Worm (Caenorhabditis elegans) whole organism, mixed stage, embryonic: ENCODE results near the gene M03B6.4.

Source experiments
- bed-3 ChIP-seq: fragments of 200-800 bp; sonication (Bioruptor generic); optimal IDR thresholded peaks from 3 replicates; lab custom pipeline; 2018; ENCODE audit warnings: mild to moderate bottlenecking, missing genetic modification characterization, moderate library complexity, missing compliant biosample characterization
- blmp-1 ChIP-seq: fragments of 150-350 bp; optimal IDR thresholded peaks from 2 replicates; lab custom pipeline; 2014; ENCODE audit warnings: missing biosample characterization, missing genetic modification characterization
- ceh-39 ChIP-seq: fragments of 150-350 bp; optimal IDR thresholded peaks from 2 replicates; lab custom pipeline; 2014; ENCODE audit warnings: missing biosample characterization, missing genetic modification characterization
- ceh-43 ChIP-seq: fragments of 200-800 bp; sonication (Bioruptor generic); optimal IDR thresholded peaks from 2 replicates; lab custom pipeline; 2018; ENCODE audit warnings: mild to moderate bottlenecking, missing genetic modification characterization, moderate library complexity, missing compliant biosample characterization
- ceh-83 ChIP-seq: fragments of 200-800 bp; sonication (Bioruptor generic); optimal IDR thresholded peaks from 2 replicates; lab custom pipeline; 2018; ENCODE audit warnings: mild to moderate bottlenecking, missing genetic modification characterization, missing compliant biosample characterization
- ces-1 ChIP-seq: fragments of 150-350 bp; optimal IDR thresholded peaks from 2 replicates; lab custom pipeline; 2014; ENCODE audit warnings: missing biosample characterization, missing genetic modification reagents, missing genetic modification characterization
- cnd-1 ChIP-seq: fragments of 200-800 bp; sonication (Bioruptor generic); optimal IDR thresholded peaks from 2 replicates; lab custom pipeline; 2018; ENCODE audit warnings: mild to moderate bottlenecking, missing genetic modification characterization, missing compliant biosample characterization
- drap-1 ChIP-seq: fragments of 200-800 bp; sonication (Bioruptor generic); optimal IDR thresholded peaks from 3 replicates; lab custom pipeline; 2018; ENCODE audit warnings: mild to moderate bottlenecking, missing genetic modification characterization, missing compliant biosample characterization
- elt-1 ChIP-seq: sonication (generic microtip); optimal IDR thresholded peaks from 2 replicates; lab custom pipeline; 2017; ENCODE audit warnings: missing genetic modification characterization, mild to moderate bottlenecking, missing compliant biosample characterization, antibody characterized with exemption, moderate library complexity, borderline replicate concordance; ENCODE audit not compliant: insufficient read depth
- elt-3 ChIP-seq: fragments of 150-350 bp; optimal IDR thresholded peaks from 2 replicates; lab custom pipeline; 2014; ENCODE audit warnings: missing biosample characterization, missing genetic modification characterization
- flh-1 ChIP-seq: fragments of 200-800 bp; sonication (Bioruptor generic); optimal IDR thresholded peaks from 2 replicates; lab custom pipeline; 2018; ENCODE audit warnings: mild to moderate bottlenecking, missing genetic modification characterization, moderate library complexity, missing compliant biosample characterization
- hlh-1 ChIP-seq: fragments of 150-350 bp; optimal IDR thresholded peaks from 2 replicates; lab custom pipeline; 2014; ENCODE audit warnings: missing biosample characterization, missing genetic modification reagents, missing genetic modification characterization
- lin-13 ChIP-seq: fragments of 150-350 bp; optimal IDR thresholded peaks from 2 replicates; lab custom pipeline; 2014; ENCODE audit warnings: missing biosample characterization, missing genetic modification characterization
- lin-32 ChIP-seq: fragments of 200-800 bp; sonication (Bioruptor generic); optimal IDR thresholded peaks from 2 replicates; lab custom pipeline; 2018; ENCODE audit warnings: mild to moderate bottlenecking, missing genetic modification characterization, missing compliant biosample characterization
- lsy-2 ChIP-seq: fragments of 150-350 bp; optimal IDR thresholded peaks from 2 replicates; lab custom pipeline; 2014; ENCODE audit warnings: missing biosample characterization, missing genetic modification characterization
- mep-1 ChIP-seq: fragments of 150-350 bp; optimal IDR thresholded peaks from 2 replicates; lab custom pipeline; 2017; ENCODE audit warnings: missing biosample characterization, missing genetic modification reagents, missing genetic modification characterization, inconsistent platforms
- mls-2 ChIP-seq: sonication (generic microtip); optimal IDR thresholded peaks from 2 replicates; lab custom pipeline; 2016; ENCODE audit warnings: mild to moderate bottlenecking, missing genetic modification characterization, moderate library complexity, missing compliant biosample characterization
- nhr-12 ChIP-seq: fragments of 150-350 bp; optimal IDR thresholded peaks from 2 replicates; lab custom pipeline; 2014; ENCODE audit warnings: missing biosample characterization, missing genetic modification characterization
- nhr-2 ChIP-seq: fragments of 150-350 bp; optimal IDR thresholded peaks from 2 replicates; lab custom pipeline; 2014; ENCODE audit warnings: missing biosample characterization, missing genetic modification characterization
- nhr-237 ChIP-seq: fragments of 150-350 bp; optimal IDR thresholded peaks from 2 replicates; lab custom pipeline; 2014; ENCODE audit warnings: missing biosample characterization, missing genetic modification characterization
- nhr-28 ChIP-seq: fragments of 150-350 bp; optimal IDR thresholded peaks from 2 replicates; lab custom pipeline; 2014; ENCODE audit warnings: missing biosample characterization, missing genetic modification characterization
- nhr-76 ChIP-seq: sonication (generic microtip); optimal IDR thresholded peaks from 2 replicates; lab custom pipeline; 2017; ENCODE audit warnings: missing biosample characterization, missing genetic modification characterization
- pha-4 ChIP-seq: fragments of 150-350 bp; optimal IDR thresholded peaks from 2 replicates; lab custom pipeline; 2018; ENCODE audit warnings: missing biosample characterization, missing genetic modification reagents, missing genetic modification characterization
- sem-2 ChIP-seq: fragments of 200-800 bp; sonication (Bioruptor generic); optimal IDR thresholded peaks from 2 replicates; lab custom pipeline; 2018; ENCODE audit warnings: mild to moderate bottlenecking, missing genetic modification characterization, missing compliant biosample characterization
- snpc-4 ChIP-seq: fragments of 150-350 bp; optimal IDR thresholded peaks from 2 replicates; lab custom pipeline; 2014; ENCODE audit warnings: missing biosample characterization, missing genetic modification characterization
- tbx-8 ChIP-seq: fragments of 200-800 bp; sonication (Bioruptor generic); optimal IDR thresholded peaks from 2 replicates; lab custom pipeline; 2018; ENCODE audit warnings: mild to moderate bottlenecking, missing genetic modification characterization, moderate library complexity, missing compliant biosample characterization
- unc-120 ChIP-seq: sonication (generic microtip); optimal IDR thresholded peaks from 2 replicates; lab custom pipeline; 2017; ENCODE audit warnings: missing genetic modification characterization, missing compliant biosample characterization; ENCODE audit not compliant: poor library complexity, severe bottlenecking
- unc-39 ChIP-seq: fragments of 150-350 bp; optimal IDR thresholded peaks from 2 replicates; lab custom pipeline; 2014; ENCODE audit warnings: missing biosample characterization, missing genetic modification characterization
- ztf-11 ChIP-seq: fragments of 150-350 bp; optimal IDR thresholded peaks from 2 replicates; lab custom pipeline; 2014; ENCODE audit warnings: missing biosample characterization, missing genetic modification characterization

Gene M03B6.4

DNA sequence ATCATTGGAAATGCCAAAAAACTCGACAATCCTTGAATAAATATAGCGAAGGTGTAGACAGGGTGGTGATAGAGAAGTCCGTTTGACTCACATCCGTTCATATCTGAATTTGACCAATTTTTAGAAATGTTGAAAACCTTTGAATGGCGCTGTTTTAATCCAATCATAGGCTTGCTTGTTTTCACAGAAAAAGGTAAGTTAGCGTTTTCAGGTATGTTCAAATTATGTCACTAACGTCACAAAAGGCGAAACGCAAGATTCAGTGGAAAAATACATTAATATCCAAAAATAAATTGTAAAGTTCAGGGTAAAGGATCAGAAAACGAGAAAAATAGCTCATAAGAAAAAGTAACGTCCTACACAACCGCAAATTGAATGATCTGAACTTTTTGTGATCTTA is 41.4 kb downstream of the M03B6.4 start, which contains the start of gene sra-38:
sra-38 (minus strand) TSS at position 101 of the 400 bp plus-strand sequence.
- TF ChIP-seq nhr-237 (tag; lab: Kevin White, UChicago) (no peak), elt-1 (no peak), lin-32 (no peak), lsy-2 (no peak), lin-13 (tag; lab: Kevin White, UChicago) (no peak), pha-4 (tag; lab: Kevin White, UChicago) (no peak), unc-39 (no peak), drap-1 (GFP tag; lab: Kevin White, UChicago) (no peak), ztf-11 (tag; lab: Kevin White, UChicago) (no peak), unc-120 (tag; lab: Kevin White, UChicago) (no peak), flh-1 (GFP tag; lab: Kevin White, UChicago) (no peak), cnd-1 (tag; lab: Kevin White, UChicago) (no peak), blmp-1 (no peak), nhr-2 (no peak)
- TF ChIP-seq, all 35 proteins: peak for 0

DNA sequence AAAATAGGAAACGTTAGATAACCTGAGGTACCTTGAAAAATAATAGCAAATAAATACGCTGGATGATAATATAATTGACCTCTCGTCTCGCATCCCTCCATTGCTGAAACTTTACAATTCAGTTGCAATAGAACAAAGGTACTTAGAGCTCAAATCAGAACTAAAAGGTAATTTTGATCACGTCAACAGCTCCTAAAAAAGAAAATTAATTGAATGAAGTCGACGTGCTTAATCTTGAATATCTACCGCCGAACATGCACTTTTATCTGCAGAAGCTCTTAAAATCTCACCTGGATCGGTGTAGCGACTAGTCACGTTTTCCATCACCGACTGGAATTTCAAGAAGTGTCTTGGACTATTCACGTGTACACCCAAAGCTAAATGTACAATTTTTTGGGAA is 44.7 kb downstream of the M03B6.4 start, which contains the start of gene sra-39:
sra-39 (minus strand) TSS at position 101 of the 400 bp plus-strand sequence.
- TF ChIP-seq ces-1 (GFP tag; lab: Kevin White, UChicago) (no peak), flh-1 (GFP tag; lab: Kevin White, UChicago) (no peak), snpc-4 (tag; lab: Kevin White, UChicago) (no peak), nhr-76 (tag; lab: Kevin White, UChicago) (no peak)

DNA sequence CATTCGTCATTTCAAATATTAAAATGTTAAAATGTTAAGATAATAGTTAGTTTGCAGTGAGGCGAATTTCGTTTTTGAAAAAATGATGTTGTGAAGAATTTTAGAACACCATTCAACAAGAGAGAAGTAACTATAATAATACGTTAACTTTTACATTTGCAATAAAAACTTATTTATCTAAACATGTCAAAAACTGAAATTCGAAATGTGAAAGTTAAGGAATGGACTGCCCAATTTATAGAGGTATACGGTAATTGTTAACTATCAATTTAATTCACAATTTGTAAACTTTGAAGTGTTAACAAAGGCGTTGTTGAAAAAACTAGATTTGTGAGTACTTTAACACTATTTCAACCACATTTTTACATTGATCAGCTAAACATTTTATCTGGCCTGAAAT is 45.1 kb downstream of the M03B6.4 start:
- TF ChIP-seq tbx-8 (GFP tag; lab: Kevin White, UChicago) (no peak), ceh-39 (tag; lab: Kevin White, UChicago) (no peak), unc-120 (tag; lab: Kevin White, UChicago) (no peak), bed-3 (GFP tag; lab: Kevin White, UChicago) (no peak), sem-2 (GFP tag; lab: Kevin White, UChicago) (no peak), mep-1 (tag; lab: Kevin White, UChicago) (no peak)

- no peak for TF ChIP-seq tbx-8 (GFP tag; lab: Kevin White, UChicago)
- no peak for TF ChIP-seq snpc-4 (tag; lab: Kevin White, UChicago)
- TF ChIP-seq ceh-43 (GFP tag; lab: Kevin White, UChicago), result no peak
- no peak for TF ChIP-seq unc-39
- no peak for TF ChIP-seq mls-2 (tag; lab: Kevin White, UChicago)
- no peak for TF ChIP-seq ceh-83 (GFP tag; lab: Kevin White, UChicago)
- TF ChIP-seq nhr-28 (tag; lab: Kevin White, UChicago), result no peak
- TF ChIP-seq ztf-11 (tag; lab: Kevin White, UChicago), result no peak
- TF ChIP-seq elt-3 (tag; lab: Kevin White, UChicago), result no peak
- TF ChIP-seq unc-120 (tag; lab: Kevin White, UChicago), result no peak
- TF ChIP-seq nhr-12 (tag; lab: Kevin White, UChicago), result no peak
- TF ChIP-seq hlh-1 (tag; lab: Kevin White, UChicago), result no peak
- TF ChIP-seq lsy-2, result no peak
These were observed 51.2 kb downstream of the M03B6.4 start, which contains the start of gene Y26E6A.3 for ce11 chrX:13909850-13910249. TSS of gene Y26E6A.3 (minus strand) at chrX:13909950.
